Fruit fly (Drosophila melanogaster) whole organism: ENCODE results near the gene CG14205.

Experiments used
- Dll ChIP-seq: fragments of >200 bp; optimal IDR thresholded peaks from 2 replicates; lab custom pipeline; 2017
- EcR ChIP-seq, 2 experiments: fragments of >200 bp; optimal IDR thresholded peaks; 2 replicates each; lab custom pipeline; 2017; ENCODE audit warnings: missing biosample characterization in 2 of 2, missing genetic modification characterization in 2 of 2, missing genetic modification reagents in 2 of 2
- usp ChIP-seq: fragments of >200 bp; optimal IDR thresholded peaks from 2 replicates; lab custom pipeline; 2017; ENCODE audit warnings: missing biosample characterization, missing genetic modification characterization, mixed read lengths

DNA sequence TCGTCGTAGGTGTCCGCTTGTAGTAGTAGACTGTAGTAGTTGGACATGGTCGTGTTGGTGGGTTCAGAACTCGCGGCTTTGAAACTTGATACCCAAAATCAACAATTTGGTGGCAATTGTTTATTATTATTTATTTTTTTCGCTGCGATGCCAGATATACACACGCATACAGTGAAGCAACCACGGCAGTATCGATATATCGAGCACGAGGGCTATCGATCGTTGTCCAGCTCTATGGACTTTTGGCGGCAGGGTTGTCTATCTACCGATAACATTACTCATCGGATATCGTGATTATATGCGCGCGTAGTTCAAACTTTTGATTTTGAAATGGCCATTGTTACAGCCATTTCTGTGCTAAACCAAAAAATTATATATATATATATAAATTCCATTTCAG, 9.2 kb downstream of the CG14205 start, which contains the start of gene CG14220:
- TF ChIP-seq Dll (lab: Kevin White, UChicago) = no peak
- no peak for TF ChIP-seq EcR (GFP tag; optimal IDR thresholded peaks at IDR 0.05; lab: Kevin White, UChicago)
- TF ChIP-seq usp (GFP tag; lab: Kevin White, UChicago) = no peak
